Worm (Caenorhabditis elegans) whole organism, mixed stage, embryonic: ENCODE results near the gene pdf-2.

Experiments
- M03D4.4 ChIP-seq: sonication (generic microtip); optimal IDR thresholded peaks from 2 replicates; lab custom pipeline; 2017; ENCODE audit warnings: mild to moderate bottlenecking, missing genetic modification characterization, missing compliant biosample characterization
- bed-3 ChIP-seq: fragments of 200-800 bp; sonication (Bioruptor generic); optimal IDR thresholded peaks from 3 replicates; lab custom pipeline; 2018; ENCODE audit warnings: mild to moderate bottlenecking, missing genetic modification characterization, moderate library complexity, missing compliant biosample characterization
- blmp-1 ChIP-seq: fragments of 150-350 bp; optimal IDR thresholded peaks from 2 replicates; lab custom pipeline; 2014; ENCODE audit warnings: missing biosample characterization, missing genetic modification characterization
- ceh-39 ChIP-seq: fragments of 150-350 bp; optimal IDR thresholded peaks from 2 replicates; lab custom pipeline; 2014; ENCODE audit warnings: missing biosample characterization, missing genetic modification characterization
- ceh-43 ChIP-seq: fragments of 200-800 bp; sonication (Bioruptor generic); optimal IDR thresholded peaks from 2 replicates; lab custom pipeline; 2018; ENCODE audit warnings: mild to moderate bottlenecking, missing genetic modification characterization, moderate library complexity, missing compliant biosample characterization
- cnd-1 ChIP-seq: fragments of 200-800 bp; sonication (Bioruptor generic); optimal IDR thresholded peaks from 2 replicates; lab custom pipeline; 2018; ENCODE audit warnings: mild to moderate bottlenecking, missing genetic modification characterization, missing compliant biosample characterization
- drap-1 ChIP-seq: fragments of 200-800 bp; sonication (Bioruptor generic); optimal IDR thresholded peaks from 3 replicates; lab custom pipeline; 2018; ENCODE audit warnings: mild to moderate bottlenecking, missing genetic modification characterization, missing compliant biosample characterization
- elt-1 ChIP-seq: sonication (generic microtip); optimal IDR thresholded peaks from 2 replicates; lab custom pipeline; 2017; ENCODE audit warnings: missing genetic modification characterization, mild to moderate bottlenecking, missing compliant biosample characterization, antibody characterized with exemption, moderate library complexity, borderline replicate concordance; ENCODE audit not compliant: insufficient read depth
- elt-3 ChIP-seq: fragments of 150-350 bp; optimal IDR thresholded peaks from 2 replicates; lab custom pipeline; 2014; ENCODE audit warnings: missing biosample characterization, missing genetic modification characterization
- flh-1 ChIP-seq: fragments of 200-800 bp; sonication (Bioruptor generic); optimal IDR thresholded peaks from 2 replicates; lab custom pipeline; 2018; ENCODE audit warnings: mild to moderate bottlenecking, missing genetic modification characterization, moderate library complexity, missing compliant biosample characterization
- lin-32 ChIP-seq: fragments of 200-800 bp; sonication (Bioruptor generic); optimal IDR thresholded peaks from 2 replicates; lab custom pipeline; 2018; ENCODE audit warnings: mild to moderate bottlenecking, missing genetic modification characterization, missing compliant biosample characterization
- mep-1 ChIP-seq: fragments of 150-350 bp; optimal IDR thresholded peaks from 2 replicates; lab custom pipeline; 2017; ENCODE audit warnings: missing biosample characterization, missing genetic modification reagents, missing genetic modification characterization, inconsistent platforms
- mls-2 ChIP-seq: sonication (generic microtip); optimal IDR thresholded peaks from 2 replicates; lab custom pipeline; 2016; ENCODE audit warnings: mild to moderate bottlenecking, missing genetic modification characterization, moderate library complexity, missing compliant biosample characterization
- nhr-2 ChIP-seq: fragments of 150-350 bp; optimal IDR thresholded peaks from 2 replicates; lab custom pipeline; 2014; ENCODE audit warnings: missing biosample characterization, missing genetic modification characterization
- nhr-28 ChIP-seq: fragments of 150-350 bp; optimal IDR thresholded peaks from 2 replicates; lab custom pipeline; 2014; ENCODE audit warnings: missing biosample characterization, missing genetic modification characterization
- nhr-76 ChIP-seq: sonication (generic microtip); optimal IDR thresholded peaks from 2 replicates; lab custom pipeline; 2017; ENCODE audit warnings: missing biosample characterization, missing genetic modification characterization
- pha-4 ChIP-seq: fragments of 150-350 bp; optimal IDR thresholded peaks from 2 replicates; lab custom pipeline; 2018; ENCODE audit warnings: missing biosample characterization, missing genetic modification reagents, missing genetic modification characterization
- sem-2 ChIP-seq: fragments of 200-800 bp; sonication (Bioruptor generic); optimal IDR thresholded peaks from 2 replicates; lab custom pipeline; 2018; ENCODE audit warnings: mild to moderate bottlenecking, missing genetic modification characterization, missing compliant biosample characterization
- snpc-4 ChIP-seq: fragments of 150-350 bp; optimal IDR thresholded peaks from 2 replicates; lab custom pipeline; 2014; ENCODE audit warnings: missing biosample characterization, missing genetic modification characterization
- sptf-1 ChIP-seq: sonication (generic microtip); optimal IDR thresholded peaks from 2 replicates; lab custom pipeline; 2017; ENCODE audit warnings: mild to moderate bottlenecking, missing genetic modification characterization, moderate library complexity, missing compliant biosample characterization
- tbx-8 ChIP-seq: fragments of 200-800 bp; sonication (Bioruptor generic); optimal IDR thresholded peaks from 2 replicates; lab custom pipeline; 2018; ENCODE audit warnings: mild to moderate bottlenecking, missing genetic modification characterization, moderate library complexity, missing compliant biosample characterization
- unc-120 ChIP-seq: sonication (generic microtip); optimal IDR thresholded peaks from 2 replicates; lab custom pipeline; 2017; ENCODE audit warnings: missing genetic modification characterization, missing compliant biosample characterization; ENCODE audit not compliant: poor library complexity, severe bottlenecking
- unc-39 ChIP-seq: fragments of 150-350 bp; optimal IDR thresholded peaks from 2 replicates; lab custom pipeline; 2014; ENCODE audit warnings: missing biosample characterization, missing genetic modification characterization
- unc-62 ChIP-seq: fragments of 150-350 bp; optimal IDR thresholded peaks from 2 replicates; lab custom pipeline; 2014; ENCODE audit warnings: missing biosample characterization, missing genetic modification reagents, missing genetic modification characterization
- zip-8 ChIP-seq: fragments of 150-350 bp; optimal IDR thresholded peaks from 2 replicates; lab custom pipeline; 2014; ENCODE audit warnings: missing biosample characterization, missing genetic modification characterization
- ztf-11 ChIP-seq: fragments of 150-350 bp; optimal IDR thresholded peaks from 2 replicates; lab custom pipeline; 2014; ENCODE audit warnings: missing biosample characterization, missing genetic modification characterization

The pdf-2 gene

DNA sequence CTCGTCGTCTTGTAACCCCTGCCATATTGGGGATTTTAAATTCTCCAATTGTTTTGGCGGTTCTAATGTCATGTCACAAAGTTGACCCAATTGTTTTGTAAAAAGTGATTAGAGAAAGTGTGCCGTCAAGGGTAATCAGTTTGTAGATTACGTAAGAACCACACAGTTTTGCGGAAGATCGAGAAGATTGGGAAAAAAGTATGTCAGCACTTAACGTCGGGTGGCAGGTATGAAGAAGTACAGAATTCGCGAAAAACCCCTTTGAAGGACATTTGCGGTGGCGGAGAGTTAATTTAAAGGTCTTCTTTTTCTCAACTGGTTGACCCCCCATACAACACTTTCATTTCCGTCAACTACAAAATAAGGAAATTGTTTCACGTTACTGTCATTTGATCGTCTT, 45.2 kb downstream of the pdf-2 start:
- TF ChIP-seq drap-1 (GFP tag; lab: Kevin White, UChicago) (no peak), elt-1 (tag; lab: Kevin White, UChicago) (no peak), unc-120 (tag; lab: Kevin White, UChicago) (no peak), zip-8 (tag; lab: Kevin White, UChicago) (no peak), snpc-4 (no peak), sem-2 (GFP tag; lab: Kevin White, UChicago) (no peak), ceh-39 (tag; lab: Kevin White, UChicago) (no peak), elt-3 (tag; lab: Kevin White, UChicago) (no peak), tbx-8 (no peak)
- TF ChIP-seq, all 35 proteins: peak for 0

DNA sequence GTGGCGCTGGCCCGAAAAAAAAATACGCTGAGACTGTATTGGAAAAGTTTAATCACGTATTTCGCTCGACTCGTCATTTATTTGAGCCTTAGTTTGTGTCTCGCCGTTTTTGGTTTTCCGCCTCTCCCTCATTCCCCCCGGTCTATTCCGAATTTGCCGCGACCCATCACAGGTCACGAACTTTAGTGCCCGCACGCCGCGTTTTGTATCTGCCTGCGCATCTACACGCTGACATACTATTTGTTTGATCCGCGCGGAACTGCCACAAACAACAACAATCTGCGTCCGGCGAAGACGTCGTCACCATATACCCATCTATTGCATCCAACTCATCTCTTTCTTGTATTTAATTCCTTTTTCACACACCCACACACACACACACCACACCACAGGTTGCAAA, 47.0 kb downstream of the pdf-2 start:
- TF ChIP-seq M03D4.4 (tag; lab: Kevin White, UChicago) = no peak
- TF ChIP-seq, all 35 proteins: peak for 0

DNA sequence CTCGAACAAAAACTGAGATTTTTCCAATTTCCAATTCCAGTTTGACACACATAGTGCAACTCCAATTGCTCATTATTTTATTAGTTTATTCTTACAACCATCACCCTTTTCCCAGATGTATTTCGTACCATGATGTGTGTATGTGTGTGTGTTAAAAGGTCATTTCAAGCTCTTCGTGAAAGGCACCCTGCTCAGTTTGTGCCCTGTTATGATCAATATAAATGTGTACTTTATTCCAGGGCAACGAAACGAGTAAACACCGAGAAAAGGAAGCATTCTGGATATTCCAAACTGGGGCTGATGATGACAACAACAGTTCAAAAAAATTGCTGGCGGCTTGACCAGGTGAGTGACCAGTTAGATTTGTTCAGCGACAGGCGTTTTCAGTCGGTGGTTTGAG, 47.6 kb downstream of the pdf-2 start, which contains the start of gene peb-1:
Gene peb-1 (plus strand): TSS at position 301 of the 400 bp plus-strand sequence.
- no peak for TF ChIP-seq sptf-1 (tag; lab: Kevin White, UChicago)
- no peak for TF ChIP-seq ceh-39 (tag; lab: Kevin White, UChicago)
- TF ChIP-seq mep-1 (tag; lab: Kevin White, UChicago) = no peak
- TF ChIP-seq unc-120 (tag; lab: Kevin White, UChicago) = no peak
- TF ChIP-seq lin-32 (GFP tag; lab: Kevin White, UChicago) = no peak
- no peak for TF ChIP-seq zip-8 (tag; lab: Kevin White, UChicago)
- no peak for TF ChIP-seq cnd-1 (tag; lab: Kevin White, UChicago)
- TF ChIP-seq nhr-28 (tag; lab: Kevin White, UChicago) = no peak
- no peak for TF ChIP-seq nhr-2
- TF ChIP-seq elt-1 (tag; lab: Kevin White, UChicago) = no peak
- no peak for TF ChIP-seq unc-62 (GFP tag; lab: Kevin White, UChicago)
- TF ChIP-seq mls-2 = no peak
- TF ChIP-seq blmp-1 (tag; lab: Kevin White, UChicago) = no peak
- no peak for TF ChIP-seq unc-39 (tag; lab: Kevin White, UChicago)
- TF ChIP-seq nhr-76 (tag; lab: Kevin White, UChicago) = no peak
- TF ChIP-seq, all 35 proteins: peak for 0

DNA sequence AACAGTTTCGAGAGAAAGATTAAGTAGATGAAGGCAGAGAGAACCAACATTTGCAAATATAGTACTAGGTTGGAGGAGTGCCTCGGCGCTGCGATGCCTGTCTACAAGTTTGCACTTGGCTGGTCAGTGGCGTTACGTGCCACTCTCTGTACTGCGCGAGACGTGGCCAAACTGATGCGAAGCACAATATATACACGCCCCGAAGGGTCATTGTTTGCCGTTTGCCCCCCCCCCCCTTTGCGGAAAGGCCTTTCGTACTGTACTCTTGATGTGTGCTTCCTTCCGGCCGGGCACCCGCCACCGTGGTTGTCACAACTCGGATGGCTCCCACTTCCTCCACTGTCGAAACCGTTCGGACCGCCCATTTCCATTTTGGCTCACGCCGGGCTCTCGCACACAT, 49.0 kb downstream of the pdf-2 start:
- peak; percentile 19 for TF ChIP-seq pha-4 (tag; lab: Kevin White, UChicago)
- no peak for TF ChIP-seq flh-1 (GFP tag; lab: Kevin White, UChicago)
- TF ChIP-seq, all 35 proteins: peak for 1

DNA sequence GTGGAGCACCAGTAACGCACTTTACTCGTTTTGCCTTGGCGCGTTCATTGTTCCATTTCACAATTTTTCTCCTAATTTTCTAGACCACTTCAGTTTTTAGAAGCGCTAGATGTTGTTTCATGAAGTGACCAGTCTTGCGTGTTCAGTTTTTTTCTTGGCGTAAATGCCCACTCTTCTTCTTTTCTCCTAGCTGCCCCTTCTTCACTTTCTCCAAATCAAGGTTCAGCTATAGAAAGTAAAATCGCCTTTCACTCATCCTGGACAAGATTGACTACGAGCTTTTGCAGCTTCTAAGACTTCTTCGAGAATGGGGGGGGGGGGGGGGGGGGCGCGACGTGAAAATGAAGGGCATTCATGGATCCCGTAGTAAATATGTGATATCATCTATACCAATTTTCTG, 49.5 kb downstream of the pdf-2 start:
- TF ChIP-seq nhr-2 = no peak
- no peak for TF ChIP-seq nhr-76 (tag; lab: Kevin White, UChicago)
- no peak for TF ChIP-seq tbx-8
- no peak for TF ChIP-seq cnd-1 (tag; lab: Kevin White, UChicago)
- TF ChIP-seq bed-3 (GFP tag; lab: Kevin White, UChicago) = no peak
- no peak for TF ChIP-seq blmp-1 (tag; lab: Kevin White, UChicago)
- TF ChIP-seq elt-3 (tag; lab: Kevin White, UChicago) = no peak
- TF ChIP-seq mls-2 = no peak
- TF ChIP-seq drap-1 (GFP tag; lab: Kevin White, UChicago) = no peak
- TF ChIP-seq elt-1 (tag; lab: Kevin White, UChicago) = no peak
- TF ChIP-seq sem-2 (GFP tag; lab: Kevin White, UChicago) = no peak
- TF ChIP-seq sptf-1 (tag; lab: Kevin White, UChicago) = no peak
- no peak for TF ChIP-seq zip-8 (tag; lab: Kevin White, UChicago)
- TF ChIP-seq ceh-43 (GFP tag; lab: Kevin White, UChicago) = no peak
- TF ChIP-seq ztf-11 = no peak
